Worm (Caenorhabditis elegans): Measurements from ENCODE around the gene kin-9.
A peak's percentile ranks its signal among the peaks of the same experiment; 100 is the strongest.

The kin-9 gene

DNA sequence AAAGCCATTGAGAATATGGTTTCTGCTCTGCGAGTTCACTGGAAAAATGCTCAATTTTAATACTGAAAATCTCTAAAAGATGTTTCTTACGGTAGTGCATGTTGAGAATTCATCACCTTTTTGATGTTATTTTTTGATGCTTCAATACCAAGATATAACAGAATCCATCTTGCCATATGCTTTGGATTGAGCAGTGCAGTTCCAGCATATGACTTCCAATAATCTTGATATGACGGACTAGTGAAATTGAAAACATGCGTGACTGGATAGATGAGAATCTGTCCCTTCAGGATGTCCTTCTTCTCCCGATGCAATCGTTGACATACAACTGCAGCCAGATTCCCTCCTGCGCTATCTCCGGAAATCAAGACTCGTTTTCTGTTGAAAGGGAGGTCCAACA lies 28.5 kb downstream of the kin-9 start:
- peak; percentile 60 for TF ChIP-seq elt-1 (tag; optimal IDR thresholded peaks at IDR 0.05; ENCODE audit: borderline replicate concordance, insufficient read depth)
- TF ChIP-seq nhr-12 (tag; optimal IDR thresholded peaks at IDR 0.05): no peak

DNA sequence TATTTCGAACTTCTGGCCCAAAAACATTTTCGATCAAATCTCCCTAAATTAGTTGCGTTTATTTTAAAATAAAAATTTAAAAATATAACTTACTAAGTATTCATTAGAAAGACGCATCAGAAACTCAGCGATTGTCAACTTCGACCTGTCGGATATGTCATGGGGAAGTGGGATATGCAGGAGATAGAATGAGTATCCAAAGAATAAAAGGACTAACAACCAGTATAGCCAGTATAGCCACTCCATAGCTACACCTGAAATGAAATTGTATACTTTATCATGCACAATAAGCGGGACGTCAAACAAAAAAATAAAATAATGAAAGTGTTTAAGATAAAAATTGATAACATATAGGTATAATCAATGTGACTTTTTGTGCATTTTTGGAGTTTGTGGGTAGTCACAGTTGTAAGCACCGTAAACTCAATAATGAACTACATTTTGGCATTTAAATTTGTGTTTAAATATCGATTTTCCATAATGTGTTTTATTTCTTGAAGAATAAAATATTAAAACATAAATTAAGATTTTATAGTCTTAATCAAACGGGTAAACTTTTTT lies 30.7 kb downstream of the kin-9 start, which contains the start of gene F16F9.4:
Gene F16F9.4, minus strand, starts transcription at position 276 of the 561 bp plus-strand sequence.
- no peak for TF ChIP-seq ham-2 (GFP tag; optimal IDR thresholded peaks at IDR 0.05)
- no peak for TF ChIP-seq cnd-1 (tag; optimal IDR thresholded peaks at IDR 0.05)
- no peak for TF ChIP-seq flh-1 (GFP tag; optimal IDR thresholded peaks at IDR 0.05)
- TF ChIP-seq pha-4 (tag; optimal IDR thresholded peaks at IDR 0.05): no peak
- no peak for TF ChIP-seq lin-32 (GFP tag; optimal IDR thresholded peaks at IDR 0.05)
- TF ChIP-seq mab-5 (tag; optimal IDR thresholded peaks at IDR 0.05): no peak
- no peak for TF ChIP-seq nhr-237 (tag; optimal IDR thresholded peaks at IDR 0.05)
- TF ChIP-seq tbx-8 (GFP tag; optimal IDR thresholded peaks at IDR 0.05): no peak
- TF ChIP-seq sem-2 (GFP tag; optimal IDR thresholded peaks at IDR 0.05): no peak
- no peak for TF ChIP-seq drap-1 (GFP tag; optimal IDR thresholded peaks at IDR 0.05)
- TF ChIP-seq lin-13 (tag; optimal IDR thresholded peaks at IDR 0.05): no peak
- TF ChIP-seq unc-62 (GFP tag; optimal IDR thresholded peaks at IDR 0.05): no peak
- TF ChIP-seq ceh-39 (tag; optimal IDR thresholded peaks at IDR 0.05): no peak
- TF ChIP-seq ztf-11 (tag; optimal IDR thresholded peaks at IDR 0.05): no peak
- TF ChIP-seq elt-1 (tag; optimal IDR thresholded peaks at IDR 0.05; ENCODE audit: borderline replicate concordance, insufficient read depth): no peak
- no peak for TF ChIP-seq nhr-76 (tag; optimal IDR thresholded peaks at IDR 0.05)

DNA sequence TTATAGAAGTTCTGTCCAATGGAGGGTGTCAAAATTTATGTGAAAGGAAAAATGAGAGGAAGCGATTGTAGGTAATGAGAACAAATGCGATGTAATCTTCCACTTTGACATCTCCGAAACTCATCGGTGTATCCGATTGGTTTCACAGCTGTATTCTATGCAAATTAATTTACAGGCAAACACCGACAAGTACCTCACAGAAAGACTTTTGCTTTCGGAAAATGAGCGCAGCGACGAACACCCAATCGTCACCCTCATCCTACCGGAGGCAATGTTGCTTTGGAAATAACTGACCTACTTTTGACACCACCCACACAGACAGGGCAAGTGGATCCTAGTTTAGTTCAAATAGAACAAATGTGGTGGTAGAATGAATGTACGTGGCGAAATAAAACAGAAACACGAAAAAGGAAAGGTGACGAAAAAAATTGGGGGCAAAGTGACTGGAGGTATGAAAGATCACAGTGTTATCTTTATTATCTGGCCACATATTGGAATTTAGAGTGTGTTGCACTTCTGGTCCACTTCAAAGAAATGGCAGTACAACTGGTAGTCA lies 31.5 kb downstream of the kin-9 start:
- TF ChIP-seq mls-2 (tag; optimal IDR thresholded peaks at IDR 0.05) (no peak), elt-1 (tag; optimal IDR thresholded peaks at IDR 0.05; ENCODE audit: borderline replicate concordance, insufficient read depth) (peak; percentile 44)

DNA sequence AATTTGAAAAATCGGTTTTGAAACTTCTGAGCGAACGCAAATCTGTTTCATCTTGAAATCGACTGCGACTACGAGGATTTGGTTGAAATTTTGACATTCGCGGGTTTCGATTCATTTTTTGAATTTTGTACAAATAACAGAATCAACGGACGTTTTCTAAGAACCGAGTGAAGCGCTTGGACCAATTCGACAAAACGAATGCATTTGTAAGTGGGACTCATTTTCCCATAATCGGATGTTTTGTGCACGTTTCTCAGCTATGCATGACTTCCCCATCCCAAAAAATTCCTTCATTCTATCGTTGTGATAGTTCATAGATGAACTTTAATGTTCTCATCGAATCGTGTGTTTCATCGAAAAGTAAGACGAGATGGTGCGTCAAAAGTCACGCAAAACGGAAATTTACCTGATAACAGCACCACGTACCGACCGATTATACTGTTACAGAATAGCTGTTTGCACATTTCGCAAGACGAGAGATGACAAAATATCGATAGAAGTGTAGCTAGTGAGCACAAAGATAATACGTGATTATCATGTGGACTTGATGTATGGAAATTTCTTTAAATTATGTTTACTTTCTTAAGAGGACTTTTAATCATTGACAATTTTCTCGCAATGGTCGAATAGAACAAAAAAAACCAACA lies 37.8 kb downstream of the kin-9 start, which contains the start of gene mec-10:
Gene mec-10, minus strand, starts transcription at position 189 of the 647 bp plus-strand sequence.
- TF ChIP-seq tbx-8 (GFP tag; optimal IDR thresholded peaks at IDR 0.05) (no peak), drap-1 (GFP tag; optimal IDR thresholded peaks at IDR 0.05) (no peak), lin-13 (tag; optimal IDR thresholded peaks at IDR 0.05) (no peak), mls-2 (tag; optimal IDR thresholded peaks at IDR 0.05) (no peak), blmp-1 (tag; optimal IDR thresholded peaks at IDR 0.05) (no peak), mab-5 (tag; optimal IDR thresholded peaks at IDR 0.05) (no peak), elt-3 (tag; optimal IDR thresholded peaks at IDR 0.05) (no peak), bed-3 (GFP tag; optimal IDR thresholded peaks at IDR 0.05) (no peak), ces-1 (GFP tag; optimal IDR thresholded peaks at IDR 0.05) (no peak), zip-8 (tag; optimal IDR thresholded peaks at IDR 0.05) (no peak), snpc-4 (tag; optimal IDR thresholded peaks at IDR 0.05) (no peak), nhr-2 (tag; optimal IDR thresholded peaks at IDR 0.05) (no peak), ceh-43 (GFP tag; optimal IDR thresholded peaks at IDR 0.05) (no peak), nhr-76 (tag; optimal IDR thresholded peaks at IDR 0.05) (no peak), lin-32 (GFP tag; optimal IDR thresholded peaks at IDR 0.05) (no peak)

DNA sequence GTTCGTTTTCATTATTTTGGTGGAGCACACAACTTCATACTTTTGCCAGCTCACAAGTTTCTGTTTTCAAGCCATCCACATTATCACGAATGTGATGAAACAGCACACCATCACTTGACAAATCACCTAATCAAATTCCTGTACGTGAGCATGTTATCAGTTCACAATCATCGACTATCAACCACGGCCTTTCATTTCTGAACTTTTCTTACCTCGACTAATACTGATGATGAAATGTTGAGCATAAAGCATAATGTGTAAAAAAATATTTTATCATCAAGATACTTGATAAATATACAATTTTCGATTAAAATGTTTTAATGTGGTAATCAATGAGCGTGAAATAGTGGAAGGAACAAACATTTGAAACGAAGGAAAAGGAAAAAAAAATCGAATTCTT lies 41.0 kb downstream of the kin-9 start:
- TF ChIP-seq flh-1 (GFP tag; optimal IDR thresholded peaks at IDR 0.05): no peak
- no peak for TF ChIP-seq ceh-39 (tag; optimal IDR thresholded peaks at IDR 0.05)
- TF ChIP-seq mep-1 (tag; optimal IDR thresholded peaks at IDR 0.05): no peak
- no peak for TF ChIP-seq ces-1 (GFP tag; optimal IDR thresholded peaks at IDR 0.05)
- TF ChIP-seq sem-2 (GFP tag; optimal IDR thresholded peaks at IDR 0.05): no peak
- TF ChIP-seq hlh-1 (tag; optimal IDR thresholded peaks at IDR 0.05): no peak
- TF ChIP-seq elt-3 (tag; optimal IDR thresholded peaks at IDR 0.05): no peak
- no peak for TF ChIP-seq drap-1 (GFP tag; optimal IDR thresholded peaks at IDR 0.05)
- no peak for TF ChIP-seq lin-32 (GFP tag; optimal IDR thresholded peaks at IDR 0.05)
- no peak for TF ChIP-seq unc-62 (GFP tag; optimal IDR thresholded peaks at IDR 0.05)

DNA sequence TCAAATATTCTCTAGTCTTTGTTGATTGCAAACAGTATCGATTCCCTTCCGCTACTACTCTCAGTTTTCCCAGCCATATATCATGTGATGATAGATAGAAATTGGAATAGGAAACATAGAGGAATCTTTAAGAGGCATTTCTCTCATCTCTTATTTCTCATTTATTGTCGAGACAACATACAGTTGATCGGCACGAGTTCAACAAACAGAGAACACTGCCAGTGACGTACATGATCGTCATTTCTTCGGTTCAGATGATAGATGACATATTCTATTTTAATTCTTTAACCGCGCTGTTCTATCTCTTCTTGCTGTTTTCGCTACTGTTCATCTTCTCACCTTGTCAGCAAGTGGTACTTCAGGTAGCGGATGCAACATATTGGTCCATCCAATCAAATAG lies 42.7 kb downstream of the kin-9 start:
- TF ChIP-seq hlh-1 (tag; optimal IDR thresholded peaks at IDR 0.05) (no peak), unc-62 (GFP tag; optimal IDR thresholded peaks at IDR 0.05) (peak; percentile 38), elt-3 (tag; optimal IDR thresholded peaks at IDR 0.05) (peak; percentile 59), ham-2 (GFP tag; optimal IDR thresholded peaks at IDR 0.05) (no peak), snpc-4 (tag; optimal IDR thresholded peaks at IDR 0.05) (no peak), unc-39 (tag; optimal IDR thresholded peaks at IDR 0.05) (no peak), bed-3 (GFP tag; optimal IDR thresholded peaks at IDR 0.05) (no peak), nhr-28 (tag; optimal IDR thresholded peaks at IDR 0.05) (no peak), blmp-1 (tag; optimal IDR thresholded peaks at IDR 0.05) (no peak), zip-8 (tag; optimal IDR thresholded peaks at IDR 0.05) (no peak)
